Fruit fly (Drosophila melanogaster) whole organism, embryonic: ENCODE measurements around the gene Son.

ENCODE experiments used
- Atf-2 ChIP-seq: fragments of 200-800 bp; sonication (Bioruptor generic); optimal IDR thresholded peaks from 2 replicates; lab custom pipeline; 2016; ENCODE audit warnings: missing biosample characterization, missing genetic modification characterization
- BtbVII ChIP-seq: fragments of 200-800 bp; sonication (Bioruptor generic); optimal IDR thresholded peaks from 3 replicates; lab custom pipeline; 2017; ENCODE audit warnings: missing biosample characterization, mild to moderate bottlenecking, missing genetic modification characterization
- CG13424 ChIP-seq: fragments of 200-800 bp; sonication (Bioruptor generic); optimal IDR thresholded peaks from 2 replicates; lab custom pipeline; 2019; ENCODE audit warnings: missing biosample characterization, mild to moderate bottlenecking, missing genetic modification characterization, moderate library complexity
- CG14441 ChIP-seq: fragments of 200-800 bp; sonication (Bioruptor generic); IDR thresholded peaks from 2 replicates; pipeline ENCODE4 v1.3.6; 2022; ENCODE audit warnings: missing biosample characterization, missing genetic modification characterization
- CG15269 ChIP-seq: fragments of 200-800 bp; sonication (Bioruptor generic); optimal IDR thresholded peaks from 2 replicates; lab custom pipeline; 2018; ENCODE audit warnings: missing biosample characterization, mild to moderate bottlenecking, missing genetic modification characterization, moderate library complexity
- CG1832 ChIP-seq: fragments of 200-800 bp; sonication (Bioruptor generic); optimal IDR thresholded peaks from 2 replicates; lab custom pipeline; 2017; ENCODE audit warnings: missing biosample characterization, mild to moderate bottlenecking, missing genetic modification characterization, inconsistent platforms
- CG3281 ChIP-seq: fragments of 200-800 bp; sonication (Bioruptor generic); optimal IDR thresholded peaks from 3 replicates; lab custom pipeline; 2017; ENCODE audit warnings: missing biosample characterization, mild to moderate bottlenecking, missing genetic modification characterization
- CG42726 ChIP-seq: fragments of 200-800 bp; sonication (Bioruptor generic); IDR thresholded peaks from 2 replicates; pipeline ENCODE4 v1.3.6; 2022; ENCODE audit warnings: missing biosample characterization, missing genetic modification characterization; ENCODE audit not compliant: partially characterized antibody
- CG4328 ChIP-seq: fragments of 200-800 bp; sonication (Bioruptor generic); optimal IDR thresholded peaks from 3 replicates; lab custom pipeline; 2017; ENCODE audit warnings: missing biosample characterization, missing genetic modification reagents, missing genetic modification characterization
- CG7839 ChIP-seq: fragments of 200-800 bp; sonication (Bioruptor generic); optimal IDR thresholded peaks from 3 replicates; lab custom pipeline; 2018; ENCODE audit warnings: missing biosample characterization, mild to moderate bottlenecking, missing genetic modification characterization, moderate library complexity
- CG7928 ChIP-seq: fragments of 200-800 bp; sonication (Bioruptor generic); optimal IDR thresholded peaks from 2 replicates; lab custom pipeline; 2017; ENCODE audit warnings: missing biosample characterization, mild to moderate bottlenecking, missing genetic modification characterization
- CG8765 ChIP-seq: fragments of 200-800 bp; sonication (Bioruptor generic); IDR thresholded peaks from 2 replicates; pipeline ENCODE4 v1.3.6; 2022; ENCODE audit warnings: missing biosample characterization, missing genetic modification characterization
- CG9215 ChIP-seq: fragments of 200-800 bp; sonication (Bioruptor generic); IDR thresholded peaks from 2 replicates; pipeline ENCODE4 v1.3.6; 2022; ENCODE audit warnings: missing biosample characterization, missing genetic modification characterization
- D19A ChIP-seq: fragments of 200-800 bp; optimal IDR thresholded peaks from 3 replicates; lab custom pipeline; 2019; ENCODE audit warnings: missing biosample characterization, mild to moderate bottlenecking, missing genetic modification characterization, moderate library complexity
- Dbx ChIP-seq: fragments of 200-800 bp; sonication (Bioruptor generic); IDR thresholded peaks from 3 replicates; pipeline ENCODE4 v1.3.6; 2022; ENCODE audit warnings: missing biosample characterization, missing genetic modification characterization
- Doc2 ChIP-seq: fragments of 200-800 bp; sonication (Bioruptor generic); IDR thresholded peaks from 2 replicates; pipeline ENCODE4 v1.3.6; 2022; ENCODE audit warnings: missing biosample characterization, missing genetic modification characterization
- Doc3 ChIP-seq: fragments of 200-800 bp; sonication (Bioruptor generic); IDR thresholded peaks from 3 replicates; pipeline ENCODE4 v1.3.6; 2022; ENCODE audit warnings: missing biosample characterization, missing genetic modification characterization; ENCODE audit not compliant: partially characterized antibody
- Hmr ChIP-seq: fragments of 200-800 bp; sonication (Bioruptor generic); optimal IDR thresholded peaks from 3 replicates; lab custom pipeline; 2017; ENCODE audit warnings: mild to moderate bottlenecking, missing biosample characterization, missing genetic modification reagents, missing genetic modification characterization
- Kr ChIP-seq: fragments of 200-800 bp; sonication (Bioruptor generic); optimal IDR thresholded peaks from 2 replicates; lab custom pipeline; 2017; ENCODE audit warnings: missing biosample characterization, mild to moderate bottlenecking, missing genetic modification characterization
- Lhr ChIP-seq: fragments of 200-800 bp; sonication (Bioruptor generic); optimal IDR thresholded peaks from 3 replicates; lab custom pipeline; 2017; ENCODE audit warnings: mild to moderate bottlenecking, missing biosample characterization, missing genetic modification reagents, missing genetic modification characterization
- MTF-1 ChIP-seq: fragments of 200-800 bp; sonication (Bioruptor generic); optimal IDR thresholded peaks from 2 replicates; lab custom pipeline; 2018; ENCODE audit warnings: missing biosample characterization, mild to moderate bottlenecking, missing genetic modification characterization, borderline replicate concordance
- Mad ChIP-seq: fragments of 200-800 bp; sonication (Bioruptor generic); optimal IDR thresholded peaks from 2 replicates; lab custom pipeline; 2016; ENCODE audit warnings: missing biosample characterization, missing genetic modification characterization
- Meics ChIP-seq: fragments of 200-800 bp; sonication (Bioruptor generic); optimal IDR thresholded peaks from 2 replicates; lab custom pipeline; 2017; ENCODE audit warnings: missing biosample characterization, mild to moderate bottlenecking, missing genetic modification characterization
- NC2β ChIP-seq: fragments of 200-800 bp; sonication (Bioruptor generic); optimal IDR thresholded peaks from 2 replicates; lab custom pipeline; 2016; ENCODE audit warnings: missing biosample characterization, missing genetic modification characterization
- NfI ChIP-seq: fragments of 200-800 bp; sonication (Bioruptor generic); optimal IDR thresholded peaks from 3 replicates; lab custom pipeline; 2018; ENCODE audit warnings: missing biosample characterization, mild to moderate bottlenecking, missing genetic modification characterization, moderate library complexity
- Poxn ChIP-seq: fragments of 200-800 bp; sonication (Bioruptor generic); IDR thresholded peaks from 2 replicates; pipeline ENCODE4 v1.3.6; 2022; ENCODE audit warnings: missing biosample characterization, missing genetic modification characterization
- Six4 ChIP-seq: fragments of 200-800 bp; sonication (Bioruptor generic); optimal IDR thresholded peaks from 2 replicates; lab custom pipeline; 2016; ENCODE audit warnings: missing biosample characterization, missing genetic modification characterization
- Sox100B ChIP-seq: fragments of 200-800 bp; sonication (Bioruptor generic); optimal IDR thresholded peaks from 3 replicates; lab custom pipeline; 2018; ENCODE audit warnings: missing biosample characterization, mild to moderate bottlenecking, missing genetic modification characterization
- Ssrp ChIP-seq: fragments of 200-800 bp; sonication (Bioruptor generic); optimal IDR thresholded peaks from 2 replicates; lab custom pipeline; 2018; ENCODE audit warnings: missing biosample characterization, mild to moderate bottlenecking, missing genetic modification characterization, moderate library complexity
- ato ChIP-seq: fragments of 200-800 bp; sonication (Bioruptor generic); IDR thresholded peaks from 2 replicates; pipeline ENCODE4 v1.3.6; 2022; ENCODE audit warnings: missing biosample characterization, missing genetic modification characterization; ENCODE audit not compliant: partially characterized antibody
- br ChIP-seq: fragments of >200 bp; optimal IDR thresholded peaks from 2 replicates; lab custom pipeline; 2017
- croc ChIP-seq: fragments of 200-800 bp; sonication (Bioruptor generic); conservative IDR thresholded peaks from 3 replicates; pipeline ENCODE4 v1.3.6; 2022; ENCODE audit warnings: missing biosample characterization, missing genetic modification characterization
- dan ChIP-seq: fragments of 200-800 bp; sonication (Bioruptor generic); IDR thresholded peaks from 2 replicates; pipeline ENCODE4 v1.3.6; 2022; ENCODE audit warnings: missing biosample characterization, missing genetic modification characterization
- danr ChIP-seq: fragments of 200-800 bp; sonication (Bioruptor generic); IDR thresholded peaks from 2 replicates; pipeline ENCODE4 v1.3.6; 2022; ENCODE audit warnings: missing biosample characterization, missing genetic modification characterization
- gsb-n ChIP-seq: fragments of 200-800 bp; sonication (Bioruptor generic); optimal IDR thresholded peaks from 3 replicates; lab custom pipeline; 2018; ENCODE audit warnings: missing biosample characterization, mild to moderate bottlenecking, missing genetic modification characterization
- jumu ChIP-seq: fragments of 200-800 bp; sonication (Bioruptor generic); optimal IDR thresholded peaks from 3 replicates; lab custom pipeline; 2016; ENCODE audit warnings: missing biosample characterization, missing genetic modification characterization
- nau ChIP-seq: fragments of 200-800 bp; sonication (Bioruptor generic); optimal IDR thresholded peaks from 3 replicates; lab custom pipeline; 2017; ENCODE audit warnings: missing biosample characterization, mild to moderate bottlenecking, missing genetic modification characterization, missing genetic modification reagents
- nom ChIP-seq: fragments of 200-800 bp; sonication (Bioruptor generic); optimal IDR thresholded peaks from 2 replicates; lab custom pipeline; 2017; ENCODE audit warnings: missing biosample characterization, missing genetic modification characterization, mild to moderate bottlenecking, moderate library complexity, missing genetic modification reagents
- odd ChIP-seq: fragments of 200-800 bp; sonication (Bioruptor generic); optimal IDR thresholded peaks from 2 replicates; lab custom pipeline; 2017; ENCODE audit warnings: missing biosample characterization, mild to moderate bottlenecking, missing genetic modification characterization
- onecut ChIP-seq: fragments of 200-800 bp; sonication (Bioruptor generic); IDR thresholded peaks from 2 replicates; pipeline ENCODE4 v1.3.6; 2022; ENCODE audit warnings: missing biosample characterization, missing genetic modification characterization
- pan ChIP-seq, 4 experiments: fragments of >200 bp in 3 of 4; fragments of 200-800 bp in 1 of 4; sonication (Bioruptor generic) in 1 of 4; optimal IDR thresholded peaks in 3 of 4; IDR thresholded peaks in 1 of 4; 2 replicates each; pipeline versions ENCODE4 v1.3.6 to Lab custom; 2017 to 2022; ENCODE audit warnings: missing biosample characterization in 2 of 4, missing genetic modification characterization in 2 of 4, mixed read lengths in 1 of 4
- peb ChIP-seq: fragments of 200-800 bp; sonication (Bioruptor generic); IDR thresholded peaks from 2 replicates; pipeline ENCODE4 v1.3.6; 2022; ENCODE audit warnings: missing biosample characterization, missing genetic modification characterization
- pros ChIP-seq: fragments of 200-800 bp; sonication (Bioruptor generic); optimal IDR thresholded peaks from 3 replicates; lab custom pipeline; 2019; ENCODE audit warnings: missing biosample characterization, mild to moderate bottlenecking, missing genetic modification characterization, moderate library complexity
- psq ChIP-seq: fragments of 200-800 bp; sonication (Bioruptor generic); optimal IDR thresholded peaks from 2 replicates; lab custom pipeline; 2017; ENCODE audit warnings: missing biosample characterization, missing genetic modification characterization
- sim ChIP-seq: fragments of 200-800 bp; sonication (Bioruptor generic); IDR thresholded peaks from 2 replicates; pipeline ENCODE4 v1.3.6; 2022; ENCODE audit warnings: missing biosample characterization, missing genetic modification characterization
- sna ChIP-seq: fragments of 200-800 bp; sonication (Bioruptor generic); IDR thresholded peaks from 2 replicates; pipeline ENCODE4 v1.3.6; 2022; ENCODE audit warnings: missing biosample characterization, missing genetic modification characterization; ENCODE audit not compliant: partially characterized antibody
- tio ChIP-seq: fragments of 200-800 bp; sonication (Bioruptor generic); optimal IDR thresholded peaks from 2 replicates; lab custom pipeline; 2017; ENCODE audit warnings: missing biosample characterization, missing genetic modification characterization, inconsistent platforms
- vfl ChIP-seq: fragments of 200-800 bp; sonication (Bioruptor generic); optimal IDR thresholded peaks from 2 replicates; lab custom pipeline; 2016; ENCODE audit warnings: missing biosample characterization, missing genetic modification characterization

The Son gene

DNA sequence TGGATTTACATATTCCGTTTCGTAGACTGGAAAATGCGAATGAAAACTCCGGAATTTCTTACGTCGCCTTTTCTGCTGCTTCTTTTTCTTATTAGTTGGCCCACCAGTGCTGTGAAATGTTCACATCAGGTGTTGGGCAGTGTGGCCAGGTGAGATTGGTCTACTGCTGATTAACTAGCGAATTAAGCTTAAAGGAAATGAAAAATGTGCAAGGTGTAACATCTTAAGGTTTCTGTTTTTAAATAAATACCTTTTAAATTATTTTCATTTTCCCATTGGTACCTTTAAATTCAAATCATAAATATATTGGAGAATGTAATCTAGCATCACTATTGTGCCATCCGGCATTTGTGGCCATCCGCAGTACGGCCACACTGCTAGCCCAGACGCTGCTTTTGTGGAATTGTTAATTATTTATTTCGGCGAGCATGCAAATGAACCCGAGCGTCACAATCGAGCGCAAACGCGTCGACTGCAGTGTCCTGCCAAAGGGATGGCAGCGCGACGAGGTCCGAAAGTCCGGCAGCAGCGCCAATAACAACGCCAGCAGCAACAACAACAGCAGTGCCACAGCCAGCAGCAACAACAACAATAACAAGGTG, 18.3 kb upstream of the Son start, which contains the start of the genes AP-1mu and MBD-like (continued):
- TF ChIP-seq CG3281 (GFP tag; lab: Kevin White, UChicago) (peak; percentile 47), Doc3 (GFP tag; lab: Robert Waterston, UW) (no peak), nom (GFP tag; lab: Kevin White, UChicago) (no peak), tio (GFP tag; lab: Kevin White, UChicago) (no peak), sna (GFP tag; lab: Robert Waterston, UW) (0 out of 2 replicates have a peak, but pooled peaks have one; percentile 38), dan (GFP tag; lab: Robert Waterston, UW) (0 out of 2 replicates have a peak, but pooled peaks have one; percentile 16), Meics (GFP tag; lab: Kevin White, UChicago) (peak; percentile 48), br (no peak), onecut (GFP tag; lab: Robert Waterston, UW) (peak; percentile 7; the same call in 1 of the 2 replicates), Doc2 (GFP tag; lab: Robert Waterston, UW) (no peak), CG15269 (no peak), Lhr (peak; percentile 66), Ssrp (tag; lab: Kevin White, UChicago) (peak; percentile 54), Poxn (GFP tag; lab: Robert Waterston, UW) (no peak), BtbVII (GFP tag; lab: Kevin White, UChicago) (peak; percentile 40), D19A (no peak), pan (optimal IDR thresholded peaks at IDR 0.05; lab: Kevin White, UChicago) (no peak), pan (GFP tag; optimal IDR thresholded peaks at IDR 0.05 in 1 of 2, IDR thresholded peaks at IDR 0.05 in 1 of 2) (peak in 1 of 2 experiments; percentile 56), NC2β (peak; percentile 76), CG9215 (GFP tag; lab: Robert Waterston, UW) (peak; percentile 66), CG8765 (peak; percentile 43; the same call in 1 of the 2 replicates), psq (no peak), sim (no peak), CG13424 (tag; lab: Kevin White, UChicago) (peak; percentile 69), CG4328 (GFP tag; lab: Kevin White, UChicago) (peak; percentile 21), croc (peak; percentile 25; the same call in 1 of the 3 replicates), odd (GFP tag; lab: Kevin White, UChicago) (no peak), pros (no peak), vfl (GFP tag; lab: Kevin White, UChicago) (peak; percentile 22), Mad (GFP tag; lab: Kevin White, UChicago) (peak; percentile 72), Atf-2 (GFP tag; lab: Kevin White, UChicago) (peak; percentile 28), Dbx (GFP tag; lab: Robert Waterston, UW) (peak; percentile 12; the same call in 1 of the 3 replicates), CG7839 (peak; percentile 62), CG7928 (peak; percentile 6), MTF-1 (GFP tag; lab: Kevin White, UChicago) (no peak), CG14441 (GFP tag; lab: Robert Waterston, UW) (peak; percentile 50), Kr (GFP tag; lab: Kevin White, UChicago) (no peak), NfI (GFP tag; lab: Kevin White, UChicago) (peak; percentile 72), CG42726 (0 out of 2 replicates have a peak, but pooled peaks have one; percentile 3), Sox100B (no peak), jumu (GFP tag; lab: Kevin White, UChicago) (peak; percentile 69), peb (GFP tag; lab: Robert Waterston, UW) (0 out of 2 replicates have a peak, but pooled peaks have one; percentile 41), nau (GFP tag; lab: Kevin White, UChicago) (no peak), danr (GFP tag; lab: Robert Waterston, UW) (no peak), ato (no peak), CG1832 (GFP tag; lab: Kevin White, UChicago) (no peak), Hmr (GFP tag; lab: Kevin White, UChicago) (peak; percentile 64), gsb-n (tag; lab: Kevin White, UChicago) (no peak), Six4 (peak; percentile 20)
